Worm (Caenorhabditis elegans) whole organism, dauer: ENCODE data around the gene asp-7.

Experiments used
- unc-62 ChIP-seq: sonication (generic microtip); optimal IDR thresholded peaks from 2 replicates; lab custom pipeline; 2017; ENCODE audit warnings: missing biosample characterization, missing genetic modification reagents, missing genetic modification characterization

asp-7 gene

ce11 chrV:3028205-3028604 lies at the start of gene asp-7:
Gene asp-7 (plus strand): TSS chrV:3028285.
- no peak for TF ChIP-seq unc-62

DNA sequence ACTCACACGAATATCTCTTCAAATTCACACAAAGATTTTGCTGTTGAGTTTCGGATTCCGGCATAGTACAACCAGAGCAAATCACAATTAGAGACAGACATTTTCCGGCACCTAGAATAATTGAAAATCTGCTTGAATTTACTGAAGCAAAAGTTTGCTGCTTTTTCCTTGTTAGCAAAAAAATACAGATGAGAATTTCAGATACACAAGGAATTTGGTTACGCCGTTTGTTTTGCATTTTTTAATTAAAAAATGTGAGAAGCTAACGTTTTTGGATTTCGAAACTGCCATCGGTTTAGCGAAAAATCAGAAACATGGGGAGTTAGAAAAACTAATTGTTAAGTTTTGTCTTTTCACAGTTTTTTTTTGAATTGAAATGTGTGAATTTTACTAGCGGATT lies 48.1 kb upstream of the asp-7 start, which contains the start of gene srw-118:
Gene srw-118 (minus strand): TSS at position 101 of the 400 bp plus-strand sequence.
- no peak for TF ChIP-seq unc-62

DNA sequence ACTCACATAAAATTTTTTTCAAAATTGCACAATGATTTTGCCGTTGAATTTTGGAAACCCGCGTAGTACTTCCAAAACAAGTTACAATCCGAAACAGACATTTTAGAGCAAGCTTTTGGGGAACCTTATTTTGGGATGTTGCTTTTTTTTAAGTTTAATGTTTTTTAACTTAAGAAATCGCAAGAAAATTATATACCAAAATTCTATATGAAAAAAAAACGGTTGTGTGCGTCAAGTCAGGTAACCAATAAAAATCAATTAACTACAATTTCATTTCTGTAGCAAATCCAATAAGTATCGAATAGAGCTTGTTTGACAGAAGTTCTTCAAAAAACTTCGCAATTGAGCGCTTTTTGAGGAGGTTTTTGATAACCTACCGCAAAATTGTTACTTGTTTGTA lies 44.7 kb upstream of the asp-7 start, which contains the start of gene srw-117:
Gene srw-117 (minus strand): TSS at position 101 of the 400 bp plus-strand sequence.
- no peak for TF ChIP-seq unc-62

DNA sequence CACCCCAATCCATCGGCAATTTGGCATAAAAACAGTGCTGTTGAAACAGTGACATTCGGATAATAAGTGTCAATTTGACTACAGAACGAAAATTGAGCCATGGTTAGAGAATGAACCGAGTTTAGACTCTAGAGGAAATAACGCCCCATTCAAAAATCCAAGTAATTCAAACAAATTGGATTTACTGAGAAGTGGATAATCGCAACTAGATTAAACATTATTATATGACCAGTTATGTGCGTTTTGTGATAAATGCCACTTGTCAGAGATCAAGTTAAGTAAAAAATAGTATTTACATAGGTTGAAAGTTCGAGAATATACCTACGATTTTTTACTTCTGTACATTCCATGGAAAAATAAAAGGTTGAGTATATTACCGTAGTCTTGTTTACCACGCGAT lies 42.8 kb upstream of the asp-7 start, which contains the start of gene srw-139:
Gene srw-139 (minus strand): TSS at position 101 of the 400 bp plus-strand sequence.
- no peak for TF ChIP-seq unc-62

ce11 chrV:2987407-2987806 lies 40.7 kb upstream of the asp-7 start, which contains the start of gene srh-85:
Gene srh-85 (minus strand): TSS chrV:2987507.
- TF ChIP-seq unc-62 = no peak

ce11 chrV:2991485-2991884 lies 36.6 kb upstream of the asp-7 start, which contains the start of gene srw-121:
Gene srw-121 (minus strand): TSS chrV:2991585.
- TF ChIP-seq unc-62 = no peak

DNA sequence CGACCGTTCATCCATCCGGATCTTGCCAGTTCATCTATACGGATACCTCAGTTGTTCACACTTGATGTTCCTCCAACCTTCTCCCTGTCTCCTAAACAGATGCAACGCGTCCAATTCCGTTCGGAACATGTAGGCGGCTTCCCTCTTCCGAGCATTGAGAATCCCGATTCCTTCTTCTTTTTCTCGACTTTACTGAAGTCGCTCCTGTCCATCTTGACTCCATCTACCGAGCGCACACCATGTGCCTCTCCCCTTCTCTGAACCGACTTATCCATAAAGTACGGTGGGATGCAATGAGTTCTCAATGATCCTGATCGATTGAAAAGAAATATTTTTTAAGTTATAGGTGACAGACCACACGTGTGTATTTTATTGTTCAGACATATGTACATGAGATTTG lies 36.0 kb upstream of the asp-7 start:
- TF ChIP-seq unc-62 = no peak

DNA sequence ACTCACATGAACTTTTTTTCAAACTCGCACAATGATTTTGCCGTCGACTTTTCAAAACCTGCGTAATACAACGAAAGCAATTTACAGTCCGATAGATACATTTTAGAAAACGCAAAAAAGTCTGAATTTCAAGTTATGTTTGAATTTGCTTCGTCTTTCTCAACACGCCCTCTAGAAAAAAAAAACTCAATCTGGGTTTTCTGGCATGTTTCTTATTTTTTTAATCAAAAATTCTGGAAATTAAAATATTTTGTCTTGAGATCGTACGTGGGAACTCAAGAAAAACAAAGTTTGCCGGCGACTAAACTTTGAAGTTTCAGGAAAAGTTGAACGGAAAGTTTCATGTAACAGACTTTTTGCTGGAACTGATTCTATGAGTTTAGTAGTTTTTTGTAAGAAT lies 34.3 kb upstream of the asp-7 start, which contains the start of gene srw-115:
Gene srw-115 (minus strand): TSS at position 101 of the 400 bp plus-strand sequence.
- no peak for TF ChIP-seq unc-62

DNA sequence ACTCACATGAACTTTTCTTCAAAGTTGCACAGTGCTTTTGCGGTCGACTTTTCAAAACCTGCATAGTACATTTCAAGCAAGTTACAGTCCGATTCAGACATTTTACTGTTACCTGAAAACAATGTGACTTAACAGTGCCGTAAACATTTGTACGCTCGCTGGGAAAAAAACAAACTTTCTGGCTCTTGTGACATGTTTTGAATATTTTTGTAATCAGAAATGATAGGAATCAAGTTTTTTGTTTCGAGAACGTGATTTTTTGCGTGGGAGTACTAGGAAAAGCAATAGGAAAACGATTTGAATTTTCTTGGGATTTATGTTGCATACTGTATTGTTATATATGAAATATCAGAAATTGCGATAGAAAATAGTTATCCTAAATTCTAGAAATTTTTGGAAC lies 32.0 kb upstream of the asp-7 start, which contains the start of gene srw-120:
Gene srw-120 (minus strand): TSS at position 101 of the 400 bp plus-strand sequence.
- TF ChIP-seq unc-62 = no peak

- no peak for TF ChIP-seq unc-62
Observed at ce11 chrV:2999736-3000135, 28.3 kb upstream of the asp-7 start, which contains the start of gene srw-119. Gene srw-119 (minus strand): TSS chrV:2999836.

ce11 chrV:3005964-3006363 lies 22.1 kb upstream of the asp-7 start, which contains the start of gene srw-112:
Gene srw-112 (minus strand): TSS chrV:3006064.
- no peak for TF ChIP-seq unc-62

DNA sequence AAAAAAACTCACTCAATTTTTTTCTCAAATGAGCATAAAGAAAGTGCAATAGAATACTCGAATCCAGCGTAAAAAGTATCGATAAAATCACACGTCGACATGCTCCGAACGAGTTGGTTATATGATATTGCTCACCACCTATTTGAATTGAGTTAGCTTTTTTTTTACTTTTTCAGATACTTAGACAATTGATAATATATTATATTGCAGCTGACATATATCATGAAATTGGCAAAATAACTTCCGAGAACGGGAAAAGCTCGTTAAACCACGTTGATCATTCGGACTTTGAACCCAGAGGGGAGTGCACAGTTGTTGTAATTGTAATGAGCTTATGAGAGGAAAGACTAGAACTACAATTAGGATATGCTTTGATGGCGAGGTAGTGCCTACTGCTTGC lies 17.6 kb upstream of the asp-7 start, which contains the start of gene srw-136:
Gene srw-136 (minus strand): TSS at position 101 of the 400 bp plus-strand sequence.
- no peak for TF ChIP-seq unc-62

DNA sequence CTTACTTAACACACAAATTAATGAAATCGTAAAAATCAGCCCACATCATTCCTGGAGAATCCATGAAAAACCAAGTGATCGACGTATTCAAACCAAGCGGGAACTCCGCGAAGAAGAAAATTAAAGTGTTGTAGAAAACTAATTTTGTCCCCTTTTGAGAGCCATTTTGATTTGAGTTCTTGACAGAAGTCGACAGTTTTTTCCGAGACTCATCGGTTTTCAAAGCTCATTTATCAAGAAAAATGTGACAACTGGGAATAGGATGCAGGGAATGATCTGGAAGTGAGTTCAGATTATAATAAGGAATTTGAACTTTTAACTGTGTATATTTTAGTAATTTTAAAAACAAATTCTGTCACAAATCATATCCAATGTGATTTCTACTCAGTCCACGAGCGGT lies 16.7 kb upstream of the asp-7 start, which contains the start of gene srw-135:
Gene srw-135 (minus strand): TSS at position 101 of the 400 bp plus-strand sequence.
- no peak for TF ChIP-seq unc-62

DNA sequence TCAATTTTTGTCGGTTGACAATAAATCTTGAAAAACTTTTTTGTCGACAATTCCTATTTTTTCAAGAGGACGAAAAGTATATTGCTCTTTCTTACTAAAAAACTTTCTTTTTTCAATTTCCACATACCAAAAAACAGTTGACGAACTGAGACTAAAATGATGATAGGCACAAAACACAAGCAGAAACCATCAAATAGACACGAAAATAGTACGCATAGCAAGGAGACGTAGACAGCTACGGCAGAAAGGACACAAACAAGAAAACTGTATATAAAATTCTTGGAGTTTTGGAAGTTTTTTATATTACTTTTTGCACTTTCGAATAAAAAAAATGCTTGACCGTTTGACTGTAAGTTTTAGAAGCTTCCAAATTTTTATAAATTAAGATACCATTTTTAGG lies 13.9 kb upstream of the asp-7 start, which contains the start of gene K12D9.1:
Gene K12D9.1 (plus strand): TSS at position 301 of the 400 bp plus-strand sequence.
- no peak for TF ChIP-seq unc-62

DNA sequence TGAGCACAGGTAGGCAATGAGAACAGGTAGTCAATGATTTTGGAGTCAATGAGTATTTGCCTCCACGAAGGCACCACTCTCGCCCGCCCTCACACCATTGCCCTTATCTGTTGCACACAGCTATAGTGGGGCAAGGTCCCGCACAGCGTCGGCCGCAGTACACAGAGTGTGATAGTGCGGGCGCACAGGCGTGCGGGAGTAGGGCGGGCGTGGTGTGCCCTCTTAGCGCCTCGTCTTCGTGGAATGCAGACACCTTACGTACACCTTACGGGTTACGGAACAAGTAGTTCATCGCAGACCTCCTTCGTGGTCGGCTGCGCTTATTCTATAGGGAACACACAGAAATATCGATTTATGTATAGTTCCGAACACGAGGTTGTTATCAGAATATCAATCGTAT lies 10.2 kb upstream of the asp-7 start:
- TF ChIP-seq unc-62 = no peak

- TF ChIP-seq unc-62 = no peak
Observed at ce11 chrV:3021306-3021705, 6.8 kb upstream of the asp-7 start, which contains the start of gene irld-12. Gene irld-12 (minus strand): TSS chrV:3021406.

DNA sequence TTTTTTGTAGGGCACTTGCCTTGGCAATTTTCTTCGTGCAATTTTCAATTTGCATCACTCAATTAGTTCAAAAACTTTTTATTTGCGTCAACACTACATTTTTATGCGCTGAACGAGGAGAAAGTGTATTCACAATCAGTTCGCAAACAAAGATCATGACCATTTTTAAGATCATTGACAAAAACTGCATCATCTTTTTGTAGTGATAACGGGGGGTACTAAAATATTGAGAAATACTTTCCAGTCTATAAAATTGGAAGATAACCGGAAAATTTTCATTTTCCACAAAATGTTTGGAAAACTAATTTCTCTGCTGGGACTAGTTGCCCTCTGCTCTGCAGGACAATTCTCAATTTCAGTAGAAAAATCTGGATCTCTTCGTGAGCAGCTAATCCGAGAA lies 3.8 kb upstream of the asp-7 start, which contains the start of gene asp-8:
Gene asp-8 (plus strand): TSS at position 276 of the 400 bp plus-strand sequence.
- no peak for TF ChIP-seq unc-62

ce11 chrV:3032343-3032742 lies 4.3 kb downstream of the asp-7 start, which contains the start of gene irld-38:
Gene irld-38 (minus strand): TSS chrV:3032443.
- no peak for TF ChIP-seq unc-62
